Fruit fly (Drosophila melanogaster): Measurements from ENCODE around the gene CG13085.

dm6 chr2L:19440285-19440684, 16.4 kb downstream of the CG13085 start:
- TF ChIP-seq CG8478 (optimal IDR thresholded peaks at IDR 0.05): no peak
- no peak for TF ChIP-seq CTCF (optimal IDR thresholded peaks at IDR 0.05)
